Fruit fly (Drosophila melanogaster) whole organism, embryonic: Measurements from ENCODE around the gene pcm.

Experiments used
- Adf1 ChIP-seq: fragments of 200-800 bp; sonication (Bioruptor generic); IDR thresholded peaks from 2 replicates; pipeline ENCODE4 v1.3.6; 2022; ENCODE audit warnings: missing biosample characterization, missing genetic modification characterization
- Antp ChIP-seq: fragments of 200-800 bp; sonication (Bioruptor generic); optimal IDR thresholded peaks from 3 replicates; lab custom pipeline; 2016; ENCODE audit warnings: missing biosample characterization, missing genetic modification characterization
- Awh ChIP-seq: fragments of 200-800 bp; sonication (Bioruptor generic); IDR thresholded peaks from 2 replicates; pipeline ENCODE4, ENCODE4 v1.3.6; 2022; ENCODE audit warnings: missing biosample characterization, missing genetic modification characterization
- Blimp-1 ChIP-seq: fragments of 200-800 bp; sonication (Bioruptor generic); optimal IDR thresholded peaks from 3 replicates; lab custom pipeline; 2018; ENCODE audit warnings: missing biosample characterization, missing genetic modification characterization, mild to moderate bottlenecking, moderate library complexity, missing genetic modification reagents
- CG12219 ChIP-seq: fragments of 200-800 bp; sonication (Bioruptor generic); optimal IDR thresholded peaks from 3 replicates; lab custom pipeline; 2018; ENCODE audit warnings: missing biosample characterization, mild to moderate bottlenecking, missing genetic modification characterization
- CG15011 ChIP-seq: fragments of 200-800 bp; sonication (Bioruptor generic); optimal IDR thresholded peaks from 3 replicates; lab custom pipeline; 2018; ENCODE audit warnings: missing biosample characterization, mild to moderate bottlenecking, missing genetic modification characterization
- CG15696 ChIP-seq: fragments of 200-800 bp; sonication (Bioruptor generic); optimal IDR thresholded peaks from 2 replicates; lab custom pipeline; 2019; ENCODE audit warnings: missing biosample characterization, mild to moderate bottlenecking, missing genetic modification characterization, moderate library complexity
- CG17359 ChIP-seq: fragments of 200-800 bp; sonication (Bioruptor generic); optimal IDR thresholded peaks from 3 replicates; lab custom pipeline; 2018; ENCODE audit warnings: missing biosample characterization, mild to moderate bottlenecking, missing genetic modification characterization, moderate library complexity
- CG32767 ChIP-seq: fragments of 200-800 bp; sonication (Bioruptor generic); IDR thresholded peaks from 2 replicates; pipeline ENCODE4 v1.3.6; 2022; ENCODE audit warnings: missing biosample characterization, missing genetic modification characterization
- CG34224 ChIP-seq: fragments of 200-800 bp; sonication (Bioruptor generic); IDR thresholded peaks from 3 replicates; pipeline ENCODE4 v1.3.6; 2022; ENCODE audit warnings: missing biosample characterization, missing genetic modification characterization; ENCODE audit not compliant: partially characterized antibody
- CG3726 ChIP-seq: fragments of 200-800 bp; sonication (Bioruptor generic); IDR thresholded peaks from 3 replicates; pipeline ENCODE4, ENCODE4 v1.3.6; 2022; ENCODE audit warnings: missing biosample characterization, missing genetic modification characterization
- CG42726 ChIP-seq: fragments of 200-800 bp; sonication (Bioruptor generic); IDR thresholded peaks from 2 replicates; pipeline ENCODE4 v1.3.6; 2022; ENCODE audit warnings: missing biosample characterization, missing genetic modification characterization; ENCODE audit not compliant: partially characterized antibody
- CG4730 ChIP-seq: fragments of 200-800 bp; sonication (Bioruptor generic); IDR thresholded peaks from 2 replicates; pipeline ENCODE4 v1.3.6; 2022; ENCODE audit warnings: missing biosample characterization, missing genetic modification characterization
- CG4820 ChIP-seq: fragments of 200-800 bp; sonication (Bioruptor generic); optimal IDR thresholded peaks from 3 replicates; lab custom pipeline; 2016; ENCODE audit warnings: missing biosample characterization, missing genetic modification characterization
- CG6254 ChIP-seq: fragments of 200-800 bp; sonication (Bioruptor generic); optimal IDR thresholded peaks from 3 replicates; lab custom pipeline; 2017; ENCODE audit warnings: mild to moderate bottlenecking, missing biosample characterization, missing genetic modification reagents, missing genetic modification characterization
- CG6272 ChIP-seq: fragments of 200-800 bp; sonication (Bioruptor generic); IDR thresholded peaks from 2 replicates; pipeline ENCODE4 v1.3.6; 2022; ENCODE audit warnings: missing biosample characterization, missing genetic modification characterization
- CG7357 ChIP-seq: fragments of 200-800 bp; sonication (Bioruptor generic); IDR thresholded peaks from 3 replicates; pipeline ENCODE4 v1.3.6; 2022; ENCODE audit warnings: missing biosample characterization, missing genetic modification characterization
- CG7963 ChIP-seq: fragments of 200-800 bp; sonication (Bioruptor generic); IDR thresholded peaks from 3 replicates; pipeline ENCODE4 v1.3.6; 2022; ENCODE audit warnings: missing biosample characterization, missing genetic modification characterization; ENCODE audit not compliant: partially characterized antibody
- CG8765 ChIP-seq: fragments of 200-800 bp; sonication (Bioruptor generic); IDR thresholded peaks from 2 replicates; pipeline ENCODE4 v1.3.6; 2022; ENCODE audit warnings: missing biosample characterization, missing genetic modification characterization
- CG9609 ChIP-seq: fragments of 200-800 bp; sonication (Bioruptor generic); optimal IDR thresholded peaks from 3 replicates; lab custom pipeline; 2016; ENCODE audit warnings: missing biosample characterization, missing genetic modification characterization
- CG9817 ChIP-seq: fragments of 200-800 bp; sonication (Bioruptor generic); optimal IDR thresholded peaks from 2 replicates; lab custom pipeline; 2018; ENCODE audit warnings: missing biosample characterization, mild to moderate bottlenecking, missing genetic modification characterization, moderate library complexity
- D19A ChIP-seq: fragments of 200-800 bp; optimal IDR thresholded peaks from 3 replicates; lab custom pipeline; 2019; ENCODE audit warnings: missing biosample characterization, mild to moderate bottlenecking, missing genetic modification characterization, moderate library complexity
- Dip3 ChIP-seq: fragments of 200-800 bp; sonication (Bioruptor generic); optimal IDR thresholded peaks from 3 replicates; lab custom pipeline; 2016; ENCODE audit warnings: missing biosample characterization, missing genetic modification characterization
- Ets97D ChIP-seq: fragments of 200-800 bp; sonication (Bioruptor generic); optimal IDR thresholded peaks from 3 replicates; lab custom pipeline; 2016; ENCODE audit warnings: missing biosample characterization, missing genetic modification characterization
- Fer2 ChIP-seq: fragments of 200-800 bp; sonication (Bioruptor generic); optimal IDR thresholded peaks from 2 replicates; lab custom pipeline; 2018; ENCODE audit warnings: missing biosample characterization, mild to moderate bottlenecking, missing genetic modification characterization, moderate library complexity
- Fer3 ChIP-seq: fragments of 200-800 bp; sonication (Bioruptor generic); optimal IDR thresholded peaks from 2 replicates; lab custom pipeline; 2018; ENCODE audit warnings: missing biosample characterization, mild to moderate bottlenecking, missing genetic modification characterization, moderate library complexity
- Hey ChIP-seq: fragments of 200-800 bp; sonication (Bioruptor generic); optimal IDR thresholded peaks from 3 replicates; lab custom pipeline; 2018; ENCODE audit warnings: missing biosample characterization, mild to moderate bottlenecking, missing genetic modification characterization
- Hmx ChIP-seq: fragments of 200-800 bp; sonication (Bioruptor generic); optimal IDR thresholded peaks from 2 replicates; lab custom pipeline; 2016; ENCODE audit warnings: missing biosample characterization, missing genetic modification characterization
- Rfx ChIP-seq: fragments of 200-800 bp; sonication (Bioruptor generic); IDR thresholded peaks from 2 replicates; pipeline ENCODE4 v1.3.6; 2022; ENCODE audit warnings: missing biosample characterization, missing genetic modification characterization
- Sin3A ChIP-seq: fragments of >200 bp; optimal IDR thresholded peaks from 2 replicates; lab custom pipeline; 2018
- Sox102F ChIP-seq: fragments of 200-800 bp; sonication (Bioruptor generic); optimal IDR thresholded peaks from 2 replicates; lab custom pipeline; 2018; ENCODE audit warnings: missing biosample characterization, mild to moderate bottlenecking, missing genetic modification characterization, moderate library complexity
- Sry-δ ChIP-seq: fragments of 200-800 bp; sonication (Bioruptor generic); optimal IDR thresholded peaks from 2 replicates; lab custom pipeline; 2016; ENCODE audit warnings: missing biosample characterization, missing genetic modification characterization
- Vsx1 ChIP-seq: fragments of 200-800 bp; sonication (Bioruptor generic); optimal IDR thresholded peaks from 2 replicates; lab custom pipeline; 2017; ENCODE audit warnings: missing biosample characterization, mild to moderate bottlenecking, missing genetic modification characterization, missing genetic modification reagents
- Xbp1 ChIP-seq: fragments of 200-800 bp; sonication (Bioruptor generic); optimal IDR thresholded peaks from 3 replicates; lab custom pipeline; 2016; ENCODE audit warnings: missing biosample characterization, mild to moderate bottlenecking, missing genetic modification characterization
- YL-1 ChIP-seq: fragments of 200-800 bp; sonication (Bioruptor generic); optimal IDR thresholded peaks from 3 replicates; lab custom pipeline; 2017; ENCODE audit warnings: missing biosample characterization, mild to moderate bottlenecking, missing genetic modification characterization
- ac ChIP-seq: fragments of 200-800 bp; sonication (Bioruptor generic); optimal IDR thresholded peaks from 3 replicates; lab custom pipeline; 2017; ENCODE audit warnings: missing biosample characterization, mild to moderate bottlenecking, missing genetic modification characterization
- br ChIP-seq: fragments of >200 bp; optimal IDR thresholded peaks from 2 replicates; lab custom pipeline; 2017
- chif ChIP-seq, 2 experiments: fragments of 200-800 bp; sonication (Bioruptor generic); optimal IDR thresholded peaks; 3 replicates each; lab custom pipeline; 2016; ENCODE audit warnings: missing biosample characterization in 2 of 2, missing genetic modification characterization in 2 of 2
- eve ChIP-seq, 2 experiments: fragments of >200 bp; optimal IDR thresholded peaks; 2 replicates each; lab custom pipeline; 2017; ENCODE audit warnings: missing biosample characterization in 2 of 2, missing genetic modification characterization in 2 of 2
- eyg ChIP-seq: fragments of 200-800 bp; sonication (Bioruptor generic); optimal IDR thresholded peaks from 3 replicates; lab custom pipeline; 2016; ENCODE audit warnings: missing biosample characterization, missing genetic modification characterization
- fd3F ChIP-seq: fragments of 200-800 bp; sonication (Bioruptor generic); optimal IDR thresholded peaks from 2 replicates; lab custom pipeline; 2018; ENCODE audit warnings: missing biosample characterization, mild to moderate bottlenecking, missing genetic modification characterization, moderate library complexity
- ken ChIP-seq: fragments of 200-800 bp; sonication (Bioruptor generic); IDR thresholded peaks from 3 replicates; pipeline ENCODE4 v1.3.6; 2022; ENCODE audit warnings: missing biosample characterization, missing genetic modification characterization
- lab ChIP-seq: fragments of 200-800 bp; sonication (Bioruptor generic); optimal IDR thresholded peaks from 3 replicates; lab custom pipeline; 2017; ENCODE audit warnings: missing biosample characterization, missing genetic modification characterization, mild to moderate bottlenecking, moderate library complexity, missing genetic modification reagents
- pb ChIP-seq: fragments of 200-800 bp; sonication (Bioruptor generic); optimal IDR thresholded peaks from 3 replicates; lab custom pipeline; 2016; ENCODE audit warnings: missing biosample characterization, missing genetic modification characterization
- rib ChIP-seq: fragments of 200-800 bp; sonication (Bioruptor generic); IDR thresholded peaks from 2 replicates; pipeline ENCODE4 v1.3.6; 2022; ENCODE audit warnings: missing biosample characterization, missing genetic modification characterization
- ro ChIP-seq: fragments of 200-800 bp; sonication (Bioruptor generic); IDR thresholded peaks from 2 replicates; pipeline ENCODE4 v1.3.6; 2022; ENCODE audit warnings: missing biosample characterization, missing genetic modification characterization
- so ChIP-seq: fragments of 200-800 bp; sonication (Bioruptor generic); IDR thresholded peaks from 3 replicates; pipeline ENCODE4 v1.3.6; 2022; ENCODE audit warnings: missing biosample characterization, missing genetic modification characterization
- sr ChIP-seq: fragments of 200-800 bp; sonication (Bioruptor generic); IDR thresholded peaks from 3 replicates; pipeline ENCODE4 v1.3.6; 2022; ENCODE audit warnings: missing biosample characterization, missing genetic modification characterization
- zen2 ChIP-seq: fragments of 200-800 bp; sonication (Bioruptor generic); IDR thresholded peaks from 3 replicates; pipeline ENCODE4 v1.3.6; 2022; ENCODE audit warnings: missing biosample characterization, missing genetic modification characterization; ENCODE audit not compliant: partially characterized antibody
- zfh1 ChIP-seq: fragments of 200-800 bp; sonication (Bioruptor generic); IDR thresholded peaks from 3 replicates; pipeline ENCODE4 v1.3.6; 2022; ENCODE audit warnings: missing biosample characterization, missing genetic modification characterization

The pcm gene

dm6 chrX:19521753-19522383, 30.1 kb upstream of the pcm start, which contains the start of the genes Idh3a and CoRest (continued):
- TF ChIP-seq ro (no peak), CG7357 (no peak), CG7963 (GFP tag; lab: Robert Waterston, UW) (peak; percentile 50; the same call in 1 of the 3 replicates), Fer2 (tag; lab: Kevin White, UChicago) (no peak), CG34224 (peak; percentile 46; the same call in 2 of the 3 replicates), ken (GFP tag; lab: Robert Waterston, UW) (0 out of 3 replicates have a peak, but pooled peaks have one; percentile 27), CG3726 (GFP tag; lab: Robert Waterston, UW) (no peak), CG9817 (tag; lab: Kevin White, UChicago) (peak; percentile 48), lab (GFP tag; lab: Kevin White, UChicago) (no peak), pb (GFP tag; lab: Kevin White, UChicago) (no peak), CG15011 (GFP tag; lab: Kevin White, UChicago) (no peak), CG42726 (GFP tag; lab: Robert Waterston, UW) (0 out of 2 replicates have a peak, but pooled peaks have one; percentile 14), CG9609 (peak; percentile 35), Dip3 (GFP tag; lab: Kevin White, UChicago) (no peak), CG17359 (tag; lab: Kevin White, UChicago) (no peak), Adf1 (GFP tag; lab: Robert Waterston, UW) (no peak), eve (GFP tag; optimal IDR thresholded peaks at IDR 0.05; lab: Kevin White, UChicago) (no peak), CG4730 (GFP tag; lab: Robert Waterston, UW) (no peak), CG6272 (GFP tag; lab: Robert Waterston, UW) (peak; percentile 28; the same call in 1 of the 2 replicates), sr (GFP tag; lab: Robert Waterston, UW) (no peak), Hey (tag; lab: Kevin White, UChicago) (no peak), CG15696 (no peak), Xbp1 (GFP tag; lab: Kevin White, UChicago) (peak; percentile 2), Sry-δ (GFP tag; lab: Kevin White, UChicago) (peak; percentile 83), Awh (GFP tag; lab: Robert Waterston, UW) (no peak), CG4820 (GFP tag; lab: Kevin White, UChicago) (peak; percentile 4), CG8765 (no peak), zen2 (GFP tag; lab: Robert Waterston, UW) (no peak; the same call in 2 of the 3 replicates), Sin3A (lab: Kevin White, UChicago) (peak; percentile 99), rib (no peak), Blimp-1 (GFP tag; lab: Kevin White, UChicago) (no peak), zfh1 (GFP tag; lab: Robert Waterston, UW) (0 out of 3 replicates have a peak, but pooled peaks have one; percentile 19), Hmx (GFP tag; lab: Kevin White, UChicago) (no peak), CG6254 (no peak), chif (GFP tag; optimal IDR thresholded peaks at IDR 0.05; lab: Kevin White, UChicago) (no peak), D19A (no peak), CG12219 (GFP tag; lab: Kevin White, UChicago) (no peak), Sox102F (GFP tag; lab: Kevin White, UChicago) (no peak), CG32767 (GFP tag; lab: Robert Waterston, UW) (no peak), so (GFP tag; lab: Robert Waterston, UW) (no peak), eyg (GFP tag; lab: Kevin White, UChicago) (no peak), Ets97D (GFP tag; lab: Kevin White, UChicago) (peak; percentile 55), Fer3 (tag; lab: Kevin White, UChicago) (no peak), fd3F (GFP tag; lab: Kevin White, UChicago) (no peak), ac (GFP tag; lab: Kevin White, UChicago) (no peak), Rfx (GFP tag; lab: Robert Waterston, UW) (0 out of 2 replicates have a peak, but pooled peaks have one; percentile 42), br (lab: Kevin White, UChicago) (no peak), Antp (GFP tag; lab: Kevin White, UChicago) (peak; percentile 10), Vsx1 (no peak), YL-1 (peak; percentile 10)
